Worm (Caenorhabditis elegans): ENCODE data around the gene T10H4.13.
"Not testable (repeated sequence)": the region's sequence is repeated elsewhere in the genome, so short reads cannot be mapped to it uniquely, and the experiment has no call there.

T10H4.13 gene

DNA sequence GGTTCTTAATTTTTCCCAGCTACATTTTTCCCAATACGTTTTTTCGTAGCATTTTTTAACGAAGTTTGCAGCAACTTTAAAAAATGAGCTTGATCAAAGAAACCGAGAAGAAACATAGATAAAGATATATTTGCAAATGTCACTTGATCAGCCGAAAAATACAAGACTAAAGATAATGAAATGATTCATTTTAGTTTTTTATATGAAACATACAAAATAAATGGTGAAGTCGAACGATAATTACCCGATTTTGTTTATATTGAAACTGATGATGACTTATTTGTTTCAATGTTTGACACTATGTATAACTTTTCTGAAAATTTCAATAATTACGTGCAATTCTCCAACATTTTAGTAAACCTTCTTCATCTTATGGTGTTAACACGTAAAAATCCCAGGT is 997 bp upstream of the T10H4.13 start, which contains the start of gene srw-22:
Gene srw-22 (plus strand): TSS at position 301 of the 400 bp plus-strand sequence.
- TF ChIP-seq elt-4 (tag; optimal IDR thresholded peaks at IDR 0.05) (no peak), madf-2 (tag; optimal IDR thresholded peaks at IDR 0.05) (no peak), hlh-15 (tag; optimal IDR thresholded peaks at IDR 0.05) (no peak)

ce11 chrV:15265814-15266213 is 1.5 kb downstream of the T10H4.13 start, which contains the start of gene M01B2.13:
Gene M01B2.13, minus strand, starts transcription at chrV:15265914.
- TF ChIP-seq dve-1 (tag; optimal IDR thresholded peaks at IDR 0.05) (no peak), ceh-19 (GFP tag; optimal IDR thresholded peaks at IDR 0.05) (no peak)

ce11 chrV:15264131-15264530 is 3.2 kb downstream of the T10H4.13 start, which contains the start of gene M01B2.12:
Gene M01B2.12, minus strand, starts transcription at chrV:15264231.
- TF ChIP-seq fkh-6 (tag; optimal IDR thresholded peaks at IDR 0.05) (no peak), mec-3 (tag; optimal IDR thresholded peaks at IDR 0.05; ENCODE audit: borderline replicate concordance) (no peak), K02D7.2 (tag; optimal IDR thresholded peaks at IDR 0.05) (no peak), nhr-11 (tag; optimal IDR thresholded peaks at IDR 0.05) (no peak), che-1 (tag; optimal IDR thresholded peaks at IDR 0.05) (no peak), pax-1 (tag; optimal IDR thresholded peaks at IDR 0.05) (no peak), unc-86 (tag; optimal IDR thresholded peaks at IDR 0.05) (no peak), hlh-8 (tag; optimal IDR thresholded peaks at IDR 0.05) (no peak), ref-2 (tag; optimal IDR thresholded peaks at IDR 0.05) (no peak), hlh-6 (tag; optimal IDR thresholded peaks at IDR 0.05) (no peak), ceh-18 (tag; optimal IDR thresholded peaks at IDR 0.05) (no peak), zip-5 (tag; optimal IDR thresholded peaks at IDR 0.05) (no peak), pag-3 (tag; optimal IDR thresholded peaks at IDR 0.05; ENCODE audit: borderline replicate concordance) (no peak), ets-4 (tag; optimal IDR thresholded peaks at IDR 0.05) (no peak), lim-6 (tag; optimal IDR thresholded peaks at IDR 0.05) (no peak), ceh-24 (tag; optimal IDR thresholded peaks at IDR 0.05) (no peak), ceh-45 (GFP tag; IDR thresholded peaks at IDR 0.05) (no peak), sox-2 (GFP tag; IDR thresholded peaks at IDR 0.05) (no peak), Y22D7AL.16 (tag; optimal IDR thresholded peaks at IDR 0.05) (no peak)

DNA sequence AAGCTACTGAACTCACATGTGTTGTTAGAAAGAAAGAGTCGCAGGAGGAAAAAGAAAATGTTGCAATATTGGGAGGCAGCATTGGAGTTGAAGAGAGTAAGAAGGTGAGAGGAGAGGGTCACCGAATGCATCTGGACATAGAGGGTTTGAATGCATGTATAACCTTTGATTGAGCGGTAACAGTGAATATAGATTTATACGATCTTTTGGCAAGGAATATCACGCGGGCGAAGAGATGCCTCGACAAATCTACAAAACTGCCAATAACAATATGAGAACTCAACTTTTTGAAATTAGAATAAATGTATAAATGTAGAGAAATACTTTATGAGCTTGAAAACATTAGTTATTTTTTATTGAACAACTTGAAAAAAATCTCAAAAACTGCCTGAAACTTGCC is 5.0 kb downstream of the T10H4.13 start, which contains the start of gene M01B2.10:
Gene M01B2.10 (minus strand): TSS at position 101 of the 400 bp plus-strand sequence.
- TF ChIP-seq hlh-6, elt-4, elt-2 (tag; optimal IDR thresholded peaks at IDR 0.05): not testable (repeated sequence)

- TF ChIP-seq ceh-48 (tag; optimal IDR thresholded peaks at IDR 0.05), result no peak
- TF ChIP-seq pha-2 (tag; optimal IDR thresholded peaks at IDR 0.05), result no peak
- no peak for TF ChIP-seq fax-1 (tag; optimal IDR thresholded peaks at IDR 0.05)
- no peak for TF ChIP-seq syd-9 (tag; optimal IDR thresholded peaks at IDR 0.05)
- TF ChIP-seq pag-3 (tag; optimal IDR thresholded peaks at IDR 0.05; ENCODE audit: borderline replicate concordance), result no peak
- no peak for TF ChIP-seq tbx-7 (tag; optimal IDR thresholded peaks at IDR 0.05)
- no peak for TF ChIP-seq pat-9 (tag; optimal IDR thresholded peaks at IDR 0.05)
- TF ChIP-seq unc-55 (GFP tag; optimal IDR thresholded peaks at IDR 0.05), result no peak
- TF ChIP-seq C38D4.7 (GFP tag; optimal IDR thresholded peaks at IDR 0.05), result no peak
- TF ChIP-seq rnt-1 (tag; optimal IDR thresholded peaks at IDR 0.05), result no peak
- TF ChIP-seq sox-2 (GFP tag; IDR thresholded peaks at IDR 0.05), result no peak
- TF ChIP-seq ceh-45 (GFP tag; IDR thresholded peaks at IDR 0.05), result no peak
- TF ChIP-seq ets-4 (tag; optimal IDR thresholded peaks at IDR 0.05), result no peak
- TF ChIP-seq fkh-6 (tag; optimal IDR thresholded peaks at IDR 0.05), result no peak
- no peak for TF ChIP-seq lin-11 (tag; optimal IDR thresholded peaks at IDR 0.05)
- no peak for TF ChIP-seq C08G9.2 (tag; optimal IDR thresholded peaks at IDR 0.05)
- no peak for TF ChIP-seq hlh-13 (GFP tag; optimal IDR thresholded peaks at IDR 0.05)
- TF ChIP-seq zip-5 (tag; optimal IDR thresholded peaks at IDR 0.05), result no peak
- no peak for TF ChIP-seq ceh-19 (GFP tag; optimal IDR thresholded peaks at IDR 0.05)
- TF ChIP-seq sox-4 (tag; optimal IDR thresholded peaks at IDR 0.05), result no peak
Measured at ce11 chrV:15259904-15260303, 7.4 kb downstream of the T10H4.13 start, which contains the start of gene M01B2.8. Gene M01B2.8, plus strand, starts transcription at chrV:15260204.
